Fruit fly (Drosophila melanogaster): Measurements from ENCODE around the gene CG8960.
A peak's percentile ranks its signal among the peaks of the same experiment; 100 is the strongest.

Gene CG8960

dm6 chr3L:2158689-2159310 is 38.0 kb upstream of the CG8960 start (continued):
- TF ChIP-seq CG6163 (GFP tag; IDR thresholded peaks at IDR 0.05): peak; percentile 61; the same call in 1 of the 3 replicates

DNA sequence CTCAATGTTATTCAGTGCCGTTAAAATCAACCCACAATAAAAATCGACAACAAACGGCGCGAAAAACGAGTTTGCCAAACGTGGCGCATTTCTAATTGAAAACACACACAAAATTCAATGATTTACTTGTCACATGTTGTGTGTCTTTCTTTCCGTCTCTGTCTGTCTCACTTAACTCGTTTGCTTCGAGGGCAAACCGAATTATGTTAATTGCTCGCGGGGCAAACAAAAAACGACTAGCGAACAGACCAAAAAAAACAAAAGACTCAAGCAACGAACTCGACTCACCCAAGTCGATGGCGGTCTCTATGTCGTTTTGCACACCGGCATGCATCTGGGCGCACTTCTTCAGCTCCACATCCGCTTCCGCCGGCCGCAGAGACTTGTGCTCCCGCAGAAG is 37.0 kb upstream of the CG8960 start:
- TF ChIP-seq Eip93F (GFP tag; optimal IDR thresholded peaks at IDR 0.05) (no peak), Eip78C (GFP tag) (peak; percentile 32)

DNA sequence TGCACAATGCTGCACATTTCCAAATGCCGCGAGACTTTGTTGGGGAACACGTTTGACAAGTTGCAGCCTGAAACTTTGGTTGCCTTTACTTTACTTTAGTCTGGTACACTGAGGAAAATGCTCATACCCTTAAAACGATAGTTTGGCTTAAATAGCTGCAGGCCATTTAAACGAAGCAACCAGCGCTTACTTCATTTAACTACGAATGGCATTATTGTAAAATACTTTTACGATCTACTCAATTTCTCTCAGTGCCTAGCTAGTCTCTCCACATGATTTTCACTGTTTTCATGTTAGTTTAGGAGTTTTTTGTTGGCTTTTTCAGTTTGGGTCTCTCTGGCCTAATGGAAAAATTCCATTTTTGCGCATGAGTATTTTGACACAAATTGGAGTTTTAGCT is 34.8 kb upstream of the CG8960 start:
- TF ChIP-seq Ets96B (tag; optimal IDR thresholded peaks at IDR 0.05) (peak; percentile 77), dac (GFP tag; optimal IDR thresholded peaks at IDR 0.05) (peak; percentile 78), Met (GFP tag; optimal IDR thresholded peaks at IDR 0.05) (peak; percentile 79), CG11902 (GFP tag; optimal IDR thresholded peaks at IDR 0.05) (peak; percentile 79), fd59A (GFP tag; optimal IDR thresholded peaks at IDR 0.05) (peak; percentile 48), Ets21C (GFP tag; optimal IDR thresholded peaks at IDR 0.05) (peak; percentile 69), CG9139 (GFP tag; optimal IDR thresholded peaks at IDR 0.05) (peak; percentile 44), Eip75B (GFP tag; optimal IDR thresholded peaks at IDR 0.05) (peak; percentile 71), Blimp-1 (GFP tag; optimal IDR thresholded peaks at IDR 0.05) (peak; percentile 63), achi (GFP tag; optimal IDR thresholded peaks at IDR 0.05) (peak; percentile 82), dsx (GFP tag; optimal IDR thresholded peaks at IDR 0.05; ENCODE audit: poor library complexity, severe bottlenecking) (peak; percentile 47), CG31627 (GFP tag; optimal IDR thresholded peaks at IDR 0.05) (peak; percentile 76), ss (GFP tag; optimal IDR thresholded peaks at IDR 0.05) (peak; percentile 49 to 61), CG4318 (GFP tag; optimal IDR thresholded peaks at IDR 0.05) (peak; percentile 81), vri (GFP tag; optimal IDR thresholded peaks at IDR 0.05) (peak; percentile 54), svp (GFP tag) (peak; percentile 88), lz (GFP tag; optimal IDR thresholded peaks at IDR 0.05) (peak; percentile 77), Sox102F (GFP tag; optimal IDR thresholded peaks at IDR 0.05) (peak; percentile 73), CG8319 (GFP tag; optimal IDR thresholded peaks at IDR 0.05) (peak; percentile 54), CG6276 (GFP tag; optimal IDR thresholded peaks at IDR 0.05) (peak; percentile 94), CG7368 (GFP tag; optimal IDR thresholded peaks at IDR 0.05) (peak; percentile 86), Smox (GFP tag; optimal IDR thresholded peaks at IDR 0.05) (peak; percentile 74), Hr39 (GFP tag; optimal IDR thresholded peaks at IDR 0.05) (peak; percentile 81), cyc (GFP tag; optimal IDR thresholded peaks at IDR 0.05) (peak; percentile 92), Sox14 (GFP tag; optimal IDR thresholded peaks at IDR 0.05) (peak; percentile 81), spab (GFP tag; optimal IDR thresholded peaks at IDR 0.05) (peak; percentile 69), CG8632 (GFP tag; optimal IDR thresholded peaks at IDR 0.05) (peak; percentile 39), Gug (GFP tag; IDR thresholded peaks at IDR 0.05) (peak; percentile 91), pdm3 (GFP tag; optimal IDR thresholded peaks at IDR 0.05) (peak; percentile 86), CG34406 (GFP tag; optimal IDR thresholded peaks at IDR 0.05) (peak; percentile 54), eg (GFP tag; IDR thresholded peaks at IDR 0.05) (peak; percentile 97), CG32006 (GFP tag; optimal IDR thresholded peaks at IDR 0.05) (peak; percentile 89), acj6 (GFP tag; optimal IDR thresholded peaks at IDR 0.05) (peak; percentile 82), CG6808 (GFP tag; optimal IDR thresholded peaks at IDR 0.05) (peak; percentile 72), Hr38 (GFP tag; optimal IDR thresholded peaks at IDR 0.05) (peak; percentile 34), CG3032 (tag; optimal IDR thresholded peaks at IDR 0.05) (peak; percentile 78), OdsH (GFP tag; optimal IDR thresholded peaks at IDR 0.05) (peak; percentile 84), CG6163 (GFP tag; IDR thresholded peaks at IDR 0.05) (peak; percentile 97), CG1621 (tag; optimal IDR thresholded peaks at IDR 0.05) (peak; percentile 22), CG11294 (GFP tag; IDR thresholded peaks at IDR 0.05) (peak; percentile 89), Eip93F (GFP tag; optimal IDR thresholded peaks at IDR 0.05) (peak; percentile 18), CG6792 (GFP tag; optimal IDR thresholded peaks at IDR 0.05) (peak; percentile 60), CG16779 (tag; optimal IDR thresholded peaks at IDR 0.05) (peak; percentile 63), fd85E (GFP tag; optimal IDR thresholded peaks at IDR 0.05) (peak; percentile 69), fkh (GFP tag; optimal IDR thresholded peaks at IDR 0.05) (no peak), CG8119 (GFP tag; IDR thresholded peaks at IDR 0.05) (peak; percentile 96)

Measured in whole organism, prepupa.